Worm (Caenorhabditis elegans): ENCODE data around the gene mrps-22.

Gene mrps-22

ce11 chrII:10545924-10546783 lies 36.3 kb upstream of the mrps-22 start (continued):
- TF ChIP-seq mxl-2 (GFP tag; conservative IDR thresholded peaks at IDR 0.05) (no peak), cey-2 (tag; optimal IDR thresholded peaks at IDR 0.05; ENCODE audit: borderline replicate concordance, insufficient read depth) (no peak), nhr-6 (tag; optimal IDR thresholded peaks at IDR 0.05) (no peak), pha-4 (GFP tag; IDR thresholded peaks at IDR 0.05) (no peak), pha-4 (tag; optimal IDR thresholded peaks at IDR 0.05) (no peak), madf-9 (GFP tag; conservative IDR thresholded peaks at IDR 0.05) (no peak), mdl-1 (tag; optimal IDR thresholded peaks at IDR 0.05) (no peak), nhr-41 (GFP tag; IDR thresholded peaks at IDR 0.05) (no peak), lim-7 (GFP tag; IDR thresholded peaks at IDR 0.05) (peak; percentile 21; the same call in 1 of the 2 replicates), zip-2 (tag; optimal IDR thresholded peaks at IDR 0.05) (no peak), tag-97 (GFP tag; IDR thresholded peaks at IDR 0.05) (no peak), hlh-11 (tag; optimal IDR thresholded peaks at IDR 0.05) (no peak), nhr-25 (tag; optimal IDR thresholded peaks at IDR 0.05; ENCODE audit: borderline replicate concordance, insufficient read depth) (no peak), mep-1 (tag; optimal IDR thresholded peaks at IDR 0.05) (no peak), php-3 (GFP tag; IDR thresholded peaks at IDR 0.05) (peak; percentile 35; the same call in 1 of the 2 replicates), ctbp-1 (GFP tag; IDR thresholded peaks at IDR 0.05) (no peak; the same call in 1 of the 2 replicates), spr-3 (GFP tag; optimal IDR thresholded peaks at IDR 0.05) (no peak), Y48G9A.11 (GFP tag; IDR thresholded peaks at IDR 0.05) (peak; percentile 25; the same call in 1 of the 2 replicates), madf-5 (GFP tag; IDR thresholded peaks at IDR 0.05) (0 out of 4 replicates have a peak, but pooled peaks of 1 of the 2 experiments have one; percentile 15), unc-130 (GFP tag; optimal IDR thresholded peaks at IDR 0.05) (no peak), daf-16 (GFP tag; optimal IDR thresholded peaks at IDR 0.05) (no peak), daf-16 (tag; optimal IDR thresholded peaks at IDR 0.05) (no peak), ZK337.2 (GFP tag; IDR thresholded peaks at IDR 0.05) (no peak), ceh-20 (GFP tag; IDR thresholded peaks at IDR 0.05) (no peak; the same call in 1 of the 2 replicates), saeg-2 (GFP tag; IDR thresholded peaks at IDR 0.05) (no peak), F26F4.8 (GFP tag; conservative IDR thresholded peaks at IDR 0.05) (no peak), snpc-4 (tag; optimal IDR thresholded peaks at IDR 0.05) (no peak), T26A8.4 (GFP tag; IDR thresholded peaks at IDR 0.05) (peak; percentile 54; the same call in 1 of the 2 replicates), dmd-9 (GFP tag; IDR thresholded peaks at IDR 0.05) (peak; percentile 42; the same call in 1 of the 2 replicates), Y5F2A.4 (GFP tag; optimal IDR thresholded peaks at IDR 0.05) (no peak), lin-1 (GFP tag; IDR thresholded peaks at IDR 0.05) (0 out of 2 replicates have a peak, but pooled peaks have one; percentile 18), snpc-1.2 (GFP tag; IDR thresholded peaks at IDR 0.05) (peak; percentile 63; the same call in 1 of the 2 replicates), Y75B8A.6 (GFP tag; IDR thresholded peaks at IDR 0.05) (peak; percentile 37; the same call in 1 of the 2 replicates), lin-13 (GFP tag; optimal IDR thresholded peaks at IDR 0.05) (no peak), daf-8 (GFP tag; IDR thresholded peaks at IDR 0.05) (no peak), dve-1 (tag; optimal IDR thresholded peaks at IDR 0.05; ENCODE audit: insufficient read depth) (no peak), aha-1 (tag) (peak; percentile 98), daf-12 (tag; optimal IDR thresholded peaks at IDR 0.05) (no peak), ceh-82 (tag; optimal IDR thresholded peaks at IDR 0.05) (no peak), arid-1 (GFP tag; conservative IDR thresholded peaks at IDR 0.05) (no peak), egl-43 (GFP tag; IDR thresholded peaks at IDR 0.05) (peak; percentile 62; the same call in 1 of the 2 replicates), ceh-28 (tag; optimal IDR thresholded peaks at IDR 0.05) (no peak), nhr-111 (GFP tag; optimal IDR thresholded peaks at IDR 0.05) (no peak), vab-7 (GFP tag; IDR thresholded peaks at IDR 0.05) (no peak), mdt-29 (GFP tag; IDR thresholded peaks at IDR 0.05) (peak; percentile 29; the same call in 1 of the 2 replicates), ceh-32 (tag; optimal IDR thresholded peaks at IDR 0.05; ENCODE audit: poor library complexity) (no peak), zag-1 (tag; optimal IDR thresholded peaks at IDR 0.05) (no peak), unc-62 (GFP tag; optimal IDR thresholded peaks at IDR 0.05 in 1 of 2) (no peak), unc-62 (tag; optimal IDR thresholded peaks at IDR 0.05) (no peak)

All from whole organism, L4 larva.